Fruit fly (Drosophila melanogaster): Measurements from ENCODE around the gene RpL27.

RpL27 gene

dm6 chr3R:25680528-25680927 is 4.3 kb downstream of the RpL27 start, which contains the start of the genes CG4743 and Idh3g (continued):
- TF ChIP-seq kah (GFP tag; optimal IDR thresholded peaks at IDR 0.05) (peak; percentile 90), CG6813 (GFP tag; optimal IDR thresholded peaks at IDR 0.05) (peak; percentile 96), CG4360 (GFP tag; IDR thresholded peaks at IDR 0.05) (peak; percentile 75), fru (optimal IDR thresholded peaks at IDR 0.05) (no peak), CG14860 (GFP tag; IDR thresholded peaks at IDR 0.05; ENCODE audit: partially characterized antibody) (no peak), cas (GFP tag; IDR thresholded peaks at IDR 0.05) (peak; percentile 91), zfh1 (GFP tag; IDR thresholded peaks at IDR 0.05) (peak; percentile 96), CG4820 (GFP tag; optimal IDR thresholded peaks at IDR 0.05) (peak; percentile 96), CG12659 (GFP tag; optimal IDR thresholded peaks at IDR 0.05) (peak; percentile 98), CG4854 (GFP tag; optimal IDR thresholded peaks at IDR 0.05) (peak; percentile 90), Hmx (GFP tag; optimal IDR thresholded peaks at IDR 0.05) (peak; percentile 72), CG6254 (GFP tag; optimal IDR thresholded peaks at IDR 0.05) (peak; percentile 94), Atf6 (GFP tag; IDR thresholded peaks at IDR 0.05) (peak; percentile 97), CG17802 (tag; optimal IDR thresholded peaks at IDR 0.05) (peak; percentile 75), Dip3 (GFP tag; optimal IDR thresholded peaks at IDR 0.05) (peak; percentile 79), CTCF (GFP tag; optimal IDR thresholded peaks at IDR 0.05) (peak; percentile 67), HmgZ (tag; optimal IDR thresholded peaks at IDR 0.05) (peak; percentile 98), Gsc (GFP tag; IDR thresholded peaks at IDR 0.05) (no peak; the same call in 1 of the 2 replicates), lab (GFP tag; optimal IDR thresholded peaks at IDR 0.05) (peak; percentile 98), CG13296 (GFP tag; optimal IDR thresholded peaks at IDR 0.05) (peak; percentile 97), CG14710 (tag; optimal IDR thresholded peaks at IDR 0.05) (peak; percentile 98), CG14441 (GFP tag; IDR thresholded peaks at IDR 0.05) (peak; percentile 93), Bteb2 (GFP tag; optimal IDR thresholded peaks at IDR 0.05) (peak; percentile 85), CG9876 (GFP tag; optimal IDR thresholded peaks at IDR 0.05) (peak; percentile 18), dysf (GFP tag; IDR thresholded peaks at IDR 0.05) (peak; percentile 97), bbx (GFP tag; IDR thresholded peaks at IDR 0.05; ENCODE audit: partially characterized antibody) (0 out of 2 replicates have a peak, but pooled peaks have one; percentile 28), CG6272 (GFP tag; IDR thresholded peaks at IDR 0.05) (peak; percentile 90), GATAe (GFP tag; conservative IDR thresholded peaks at IDR 0.05) (peak; percentile 88), CG30431 (GFP tag; optimal IDR thresholded peaks at IDR 0.05) (peak; percentile 93), Usf (GFP tag; optimal IDR thresholded peaks at IDR 0.05) (peak; percentile 89), insv (GFP tag; optimal IDR thresholded peaks at IDR 0.05) (peak in 1 of 2 experiments; percentile 79), CG9609 (GFP tag; optimal IDR thresholded peaks at IDR 0.05) (peak; percentile 59), CG33213 (GFP tag; optimal IDR thresholded peaks at IDR 0.05) (peak; percentile 74), CoRest (tag; optimal IDR thresholded peaks at IDR 0.05) (peak; percentile 99), maf-S (GFP tag; optimal IDR thresholded peaks at IDR 0.05) (peak; percentile 79), ab (GFP tag; optimal IDR thresholded peaks at IDR 0.05) (no peak), CG10321 (GFP tag; IDR thresholded peaks at IDR 0.05) (peak; percentile 79), Opbp (GFP tag; IDR thresholded peaks at IDR 0.05; ENCODE audit: partially characterized antibody) (no peak), HmgD (GFP tag; optimal IDR thresholded peaks at IDR 0.05) (no peak), D19B (GFP tag; optimal IDR thresholded peaks at IDR 0.05) (peak; percentile 87), nmo (GFP tag; optimal IDR thresholded peaks at IDR 0.05) (peak; percentile 98), CG13123 (GFP tag; optimal IDR thresholded peaks at IDR 0.05) (peak; percentile 95), Dll (GFP tag; IDR thresholded peaks at IDR 0.05; ENCODE audit: partially characterized antibody) (0 out of 4 replicates have a peak, but pooled peaks have one; percentile 24), org-1 (GFP tag; optimal IDR thresholded peaks at IDR 0.05) (peak; percentile 92), CG4730 (GFP tag; IDR thresholded peaks at IDR 0.05) (peak; percentile 98), CG10366 (GFP tag; IDR thresholded peaks at IDR 0.05) (peak; percentile 95), en (GFP tag; optimal IDR thresholded peaks at IDR 0.05) (peak; percentile 21), CG10462 (GFP tag; optimal IDR thresholded peaks at IDR 0.05) (peak; percentile 95), Oaz (GFP tag; IDR thresholded peaks at IDR 0.05) (peak; percentile 93), CG7987 (GFP tag; optimal IDR thresholded peaks at IDR 0.05) (peak; percentile 88), CG16863 (GFP tag; optimal IDR thresholded peaks at IDR 0.05) (peak; percentile 71), crp (GFP tag; optimal IDR thresholded peaks at IDR 0.05) (peak; percentile 88 to 98)

Measured in whole organism, embryonic.